Worm (Caenorhabditis elegans) whole organism, young adult: ENCODE measurements around the gene paa-1.

Experiments used
- F33H1.4 ChIP-seq: fragments of 200-800 bp; sonication (Bioruptor generic); IDR thresholded peaks from 2 replicates; pipeline ENCODE4 v1.3.6; 2022; ENCODE audit warnings: missing genetic modification reagents, missing genetic modification characterization, missing compliant biosample characterization
- efl-1 ChIP-seq: fragments of 150-350 bp; optimal IDR thresholded peaks from 2 replicates; lab custom pipeline; 2014; ENCODE audit warnings: missing biosample characterization, missing genetic modification reagents, missing genetic modification characterization
- him-1 ChIP-seq: sonication (generic microtip); optimal IDR thresholded peaks from 2 replicates; lab custom pipeline; 2016; ENCODE audit warnings: missing genotype, missing genetic modification reagents, missing genetic modification characterization, missing compliant biosample characterization
- hsf-1 ChIP-seq: fragments of 200-800 bp; sonication (Bioruptor generic); IDR thresholded peaks from 2 replicates; pipeline ENCODE4 v1.3.6; 2022; ENCODE audit warnings: missing genetic modification reagents, missing genetic modification characterization, missing compliant biosample characterization
- madf-3 ChIP-seq: fragments of 200-800 bp; sonication (Bioruptor generic); IDR thresholded peaks from 2 replicates; pipeline ENCODE4 v1.3.6; 2022; ENCODE audit warnings: missing genetic modification reagents, missing genetic modification characterization, missing compliant biosample characterization
- nfya-2 ChIP-seq: fragments of 200-800 bp; sonication (Bioruptor generic); IDR thresholded peaks from 2 replicates; pipeline ENCODE4 v1.3.6; 2022; ENCODE audit warnings: missing genetic modification reagents, missing genetic modification characterization, missing compliant biosample characterization
- nfyb-1 ChIP-seq: fragments of 200-800 bp; sonication (Bioruptor generic); IDR thresholded peaks from 2 replicates; pipeline ENCODE4 v1.3.6; 2022; ENCODE audit warnings: missing genetic modification reagents, missing genetic modification characterization, missing compliant biosample characterization
- snpc-4 ChIP-seq, 5 experiments: fragments of 150-350 bp in 1 of 5; sonication (generic microtip) in 4 of 5; optimal IDR thresholded peaks; 2 replicates each; lab custom pipeline; 2014 to 2018; ENCODE audit warnings: missing genetic modification characterization in 5 of 5, missing biosample characterization in 3 of 5, antibody characterized with exemption in 2 of 5, mild to moderate bottlenecking in 2 of 5, missing compliant biosample characterization in 2 of 5, missing genotype in 2 of 5, moderate library complexity in 2 of 5, missing genetic modification reagents in 1 of 5
- tbx-9 ChIP-seq: sonication (generic microtip); optimal IDR thresholded peaks from 2 replicates; lab custom pipeline; 2016; ENCODE audit warnings: borderline replicate concordance, missing genetic modification characterization, inconsistent platforms, missing compliant biosample characterization
- tlf-1 ChIP-seq: fragments of 200-800 bp; sonication (Bioruptor generic); optimal IDR thresholded peaks from 2 replicates; lab custom pipeline; 2018; ENCODE audit warnings: mild to moderate bottlenecking, missing genetic modification characterization, missing compliant biosample characterization
- unc-62 ChIP-seq: fragments of 150-350 bp; optimal IDR thresholded peaks from 2 replicates; lab custom pipeline; 2014; ENCODE audit warnings: missing biosample characterization, missing genetic modification reagents, missing genetic modification characterization

DNA sequence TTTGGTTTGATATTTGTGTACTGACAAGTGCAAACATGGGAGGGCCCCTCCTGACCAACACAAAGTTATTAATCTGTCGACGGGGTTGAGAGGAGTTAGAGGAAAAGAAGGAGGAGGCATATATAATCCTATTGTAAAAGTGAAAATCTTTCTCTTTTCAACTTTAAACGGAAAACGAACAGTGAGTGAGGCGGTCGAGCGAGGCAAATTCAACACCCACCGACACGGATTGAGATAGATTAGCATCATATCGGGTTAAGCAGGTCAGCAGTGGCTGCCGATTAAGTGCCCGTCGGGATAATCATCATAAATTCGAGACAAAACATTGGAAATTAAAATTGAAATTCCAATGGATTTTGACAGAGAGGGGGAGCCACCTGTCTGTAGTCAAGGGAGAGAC is 14.2 kb upstream of the paa-1 start:
- TF ChIP-seq unc-62 (GFP tag; lab: Kevin White, UChicago) (no peak), tbx-9 (tag; lab: Kevin White, UChicago) (no peak), F33H1.4 (GFP tag; lab: Robert Waterston, UW) (no peak), nfyb-1 (GFP tag; lab: Robert Waterston, UW) (no peak), snpc-4 (GFP tag; optimal IDR thresholded peaks at IDR 0.05; lab: Kevin White, UChicago) (no peak), snpc-4 (tag; optimal IDR thresholded peaks at IDR 0.05; lab: Kevin White, UChicago) (no peak), him-1 (tag; lab: Kevin White, UChicago) (no peak), nfya-2 (GFP tag; lab: Robert Waterston, UW) (no peak), madf-3 (GFP tag; lab: Robert Waterston, UW) (no peak), hsf-1 (GFP tag; lab: Robert Waterston, UW) (no peak), efl-1 (no peak), tlf-1 (GFP tag; lab: Kevin White, UChicago) (no peak)
